Worm (Caenorhabditis elegans): ENCODE measurements around the gene acs-4.

ce11 chrIII:7198838-7199237 lies 31.2 kb downstream of the acs-4 start, which contains the start of gene pfd-5:
- TF ChIP-seq nhr-28 (tag; optimal IDR thresholded peaks at IDR 0.05) (no peak), nhr-76 (tag; optimal IDR thresholded peaks at IDR 0.05) (no peak), nhr-77 (tag; optimal IDR thresholded peaks at IDR 0.05) (no peak), unc-39 (tag; optimal IDR thresholded peaks at IDR 0.05) (no peak), egl-27 (tag; optimal IDR thresholded peaks at IDR 0.05) (no peak), ZK546.5 (tag; optimal IDR thresholded peaks at IDR 0.05) (no peak), mdl-1 (tag; optimal IDR thresholded peaks at IDR 0.05) (no peak), ceh-82 (tag; optimal IDR thresholded peaks at IDR 0.05) (no peak), unc-62 (GFP tag; optimal IDR thresholded peaks at IDR 0.05) (no peak), skn-1 (tag; optimal IDR thresholded peaks at IDR 0.05) (no peak), fkh-2 (tag; optimal IDR thresholded peaks at IDR 0.05) (no peak), pqm-1 (tag; optimal IDR thresholded peaks at IDR 0.05) (no peak), snpc-4 (tag; optimal IDR thresholded peaks at IDR 0.05) (no peak), ztf-11 (tag; optimal IDR thresholded peaks at IDR 0.05) (no peak)

All from whole organism, L3 larva.